Worm (Caenorhabditis elegans): ENCODE results near the gene T05A8.3.

ce11 chrII:2725561-2725960 is 8.3 kb upstream of the T05A8.3 start, which contains the start of the genes T05A8.11 and nep-2:
- no peak for TF ChIP-seq ceh-9 (tag; optimal IDR thresholded peaks at IDR 0.05)
- TF ChIP-seq ceh-82 (tag; optimal IDR thresholded peaks at IDR 0.05): no peak
- no peak for TF ChIP-seq nfya-1 (tag; optimal IDR thresholded peaks at IDR 0.05; ENCODE audit: insufficient read depth)
- no peak for TF ChIP-seq lsy-12 (tag; optimal IDR thresholded peaks at IDR 0.05)
- no peak for TF ChIP-seq fkh-10 (GFP tag; optimal IDR thresholded peaks at IDR 0.05)

Measured in whole organism, L3 larva.